Worm (Caenorhabditis elegans) whole organism, young adult: Measurements from ENCODE around the gene F21G4.1.

ENCODE experiments used
- B0019.2 ChIP-seq: fragments of 200-800 bp; sonication (Bioruptor generic); conservative IDR thresholded peaks from 2 replicates; pipeline ENCODE4 v1.3.6; 2022; ENCODE audit warnings: missing genetic modification reagents, missing genetic modification characterization, missing compliant biosample characterization
- B0336.3 ChIP-seq: fragments of 200-800 bp; sonication (Bioruptor generic); IDR thresholded peaks from 2 replicates; pipeline ENCODE4 v1.3.6; 2022; ENCODE audit warnings: missing genetic modification characterization, missing compliant biosample characterization
- F10E7.11 ChIP-seq: sonication (generic microtip); optimal IDR thresholded peaks from 2 replicates; lab custom pipeline; 2017; ENCODE audit warnings: mild to moderate bottlenecking, missing genetic modification characterization, moderate library complexity, missing compliant biosample characterization
- F33H1.4 ChIP-seq: fragments of 200-800 bp; sonication (Bioruptor generic); IDR thresholded peaks from 2 replicates; pipeline ENCODE4 v1.3.6; 2022; ENCODE audit warnings: missing genetic modification reagents, missing genetic modification characterization, missing compliant biosample characterization
- F37B4.10 ChIP-seq: fragments of 200-800 bp; sonication (Bioruptor generic); IDR thresholded peaks from 2 replicates; pipeline ENCODE4 v1.3.6; 2022; ENCODE audit warnings: missing genetic modification characterization, missing compliant biosample characterization
- F52B5.7 ChIP-seq: sonication (generic microtip); optimal IDR thresholded peaks from 2 replicates; lab custom pipeline; 2016; ENCODE audit warnings: mild to moderate bottlenecking, missing genetic modification characterization, missing compliant biosample characterization
- F55B11.4 ChIP-seq: sonication (generic microtip); optimal IDR thresholded peaks from 2 replicates; lab custom pipeline; 2016; ENCODE audit warnings: missing compliant biosample characterization, missing genetic modification characterization, borderline replicate concordance; ENCODE audit not compliant: insufficient read depth
- K11D2.4 ChIP-seq: fragments of 200-800 bp; sonication (Bioruptor generic); IDR thresholded peaks from 2 replicates; pipeline ENCODE4 v1.3.6; 2022; ENCODE audit warnings: missing genetic modification reagents, missing genetic modification characterization, missing compliant biosample characterization
- T26A5.8 ChIP-seq: sonication (generic microtip); optimal IDR thresholded peaks from 2 replicates; lab custom pipeline; 2016; ENCODE audit warnings: missing genetic modification characterization, missing compliant biosample characterization
- Y53F4B.3 ChIP-seq: fragments of 200-800 bp; sonication (Bioruptor generic); IDR thresholded peaks from 2 replicates; pipeline ENCODE4 v1.3.6; 2022; ENCODE audit warnings: missing genetic modification reagents, missing genetic modification characterization, missing compliant biosample characterization
- Y95B8A.8 ChIP-seq: fragments of 200-800 bp; sonication (Bioruptor generic); IDR thresholded peaks from 2 replicates; pipeline ENCODE4 v1.3.6; 2022; ENCODE audit warnings: missing genetic modification reagents, missing genetic modification characterization, missing compliant biosample characterization
- ZK185.1 ChIP-seq: sonication (generic microtip); optimal IDR thresholded peaks from 2 replicates; lab custom pipeline; 2016; ENCODE audit warnings: mild to moderate bottlenecking, missing genetic modification characterization, missing compliant biosample characterization; ENCODE audit not compliant: poor library complexity, severe bottlenecking
- aptf-3 ChIP-seq: fragments of 200-800 bp; sonication (Bioruptor generic); IDR thresholded peaks from 2 replicates; pipeline ENCODE4 v1.3.6; 2022; ENCODE audit warnings: missing genetic modification characterization, missing compliant biosample characterization
- attf-5 ChIP-seq: fragments of 200-800 bp; sonication (Bioruptor generic); optimal IDR thresholded peaks from 2 replicates; lab custom pipeline; 2018; ENCODE audit warnings: mild to moderate bottlenecking, missing genetic modification characterization, missing compliant biosample characterization
- bed-2 ChIP-seq: fragments of 200-800 bp; sonication (Bioruptor generic); IDR thresholded peaks from 2 replicates; pipeline ENCODE4 v1.3.6; 2022; ENCODE audit warnings: missing genetic modification reagents, missing genetic modification characterization, missing compliant biosample characterization
- cebp-2 ChIP-seq: fragments of 200-800 bp; sonication (Bioruptor generic); IDR thresholded peaks from 2 replicates; pipeline ENCODE4 v1.3.6; 2022; ENCODE audit warnings: missing genetic modification characterization, missing compliant biosample characterization
- ceh-100 ChIP-seq: fragments of 200-800 bp; sonication (Bioruptor generic); IDR thresholded peaks from 2 replicates; pipeline ENCODE4 v1.3.6; 2022; ENCODE audit warnings: missing genetic modification reagents, missing genetic modification characterization, missing compliant biosample characterization
- ceh-40 ChIP-seq: fragments of 200-800 bp; sonication (Bioruptor generic); IDR thresholded peaks from 2 replicates; pipeline ENCODE4 v1.3.6; 2022; ENCODE audit warnings: missing genetic modification characterization, missing compliant biosample characterization
- ceh-79 ChIP-seq: sonication (generic microtip); optimal IDR thresholded peaks from 2 replicates; lab custom pipeline; 2017; ENCODE audit warnings: mild to moderate bottlenecking, missing genetic modification characterization, missing compliant biosample characterization
- ceh-91 ChIP-seq: fragments of 200-800 bp; sonication (Bioruptor generic); IDR thresholded peaks from 2 replicates; pipeline ENCODE4 v1.3.6; 2022; ENCODE audit warnings: missing genetic modification reagents, missing genetic modification characterization, missing compliant biosample characterization
- dpff-1 ChIP-seq: sonication (generic microtip); optimal IDR thresholded peaks from 2 replicates; lab custom pipeline; 2017; ENCODE audit warnings: mild to moderate bottlenecking, missing genetic modification characterization, missing compliant biosample characterization
- egl-18 ChIP-seq: fragments of 200-800 bp; sonication (Bioruptor generic); IDR thresholded peaks from 2 replicates; pipeline ENCODE4 v1.3.6; 2022; ENCODE audit warnings: missing genetic modification reagents, missing genetic modification characterization, missing compliant biosample characterization
- egrh-3 ChIP-seq: fragments of 200-800 bp; sonication (Bioruptor generic); IDR thresholded peaks from 2 replicates; pipeline ENCODE4 v1.3.6; 2022; ENCODE audit warnings: missing genetic modification reagents, missing genetic modification characterization, missing compliant biosample characterization
- ets-4 ChIP-seq: fragments of 200-800 bp; sonication (Bioruptor generic); optimal IDR thresholded peaks from 2 replicates; lab custom pipeline; 2018; ENCODE audit warnings: mild to moderate bottlenecking, missing genetic modification characterization, missing compliant biosample characterization
- fkh-3 ChIP-seq: sonication (generic microtip); optimal IDR thresholded peaks from 2 replicates; lab custom pipeline; 2016; ENCODE audit warnings: mild to moderate bottlenecking, missing genetic modification characterization, missing compliant biosample characterization
- gei-17 ChIP-seq: fragments of 200-800 bp; sonication (Bioruptor generic); optimal IDR thresholded peaks from 2 replicates; lab custom pipeline; 2018; ENCODE audit warnings: mild to moderate bottlenecking, missing genetic modification characterization, missing compliant biosample characterization
- hlh-12 ChIP-seq: sonication (generic microtip); optimal IDR thresholded peaks from 2 replicates; lab custom pipeline; 2016; ENCODE audit warnings: missing genetic modification characterization, missing compliant biosample characterization
- hsf-1 ChIP-seq: fragments of 200-800 bp; sonication (Bioruptor generic); IDR thresholded peaks from 2 replicates; pipeline ENCODE4 v1.3.6; 2022; ENCODE audit warnings: missing genetic modification reagents, missing genetic modification characterization, missing compliant biosample characterization
- lag-1 ChIP-seq: fragments of 200-800 bp; sonication (Bioruptor generic); IDR thresholded peaks from 2 replicates; pipeline ENCODE4 v1.3.6; 2022; ENCODE audit warnings: missing genetic modification reagents, missing genetic modification characterization, missing compliant biosample characterization
- lin-54 ChIP-seq: fragments of 200-800 bp; sonication (Bioruptor generic); optimal IDR thresholded peaks from 2 replicates; lab custom pipeline; 2018; ENCODE audit warnings: mild to moderate bottlenecking, missing genetic modification characterization, missing compliant biosample characterization
- lir-1 ChIP-seq: fragments of 200-800 bp; sonication (Bioruptor generic); conservative IDR thresholded peaks from 2 replicates; pipeline ENCODE4 v1.3.6; 2022; ENCODE audit warnings: missing genetic modification reagents, missing genetic modification characterization, missing compliant biosample characterization
- lsl-1 ChIP-seq: fragments of 200-800 bp; sonication (Bioruptor generic); optimal IDR thresholded peaks from 2 replicates; lab custom pipeline; 2018; ENCODE audit warnings: mild to moderate bottlenecking, missing genetic modification characterization, moderate library complexity, missing compliant biosample characterization
- madf-3 ChIP-seq: fragments of 200-800 bp; sonication (Bioruptor generic); IDR thresholded peaks from 2 replicates; pipeline ENCODE4 v1.3.6; 2022; ENCODE audit warnings: missing genetic modification reagents, missing genetic modification characterization, missing compliant biosample characterization
- madf-6 ChIP-seq: fragments of 200-800 bp; sonication (Bioruptor generic); IDR thresholded peaks from 2 replicates; pipeline ENCODE4 v1.3.6; 2022; ENCODE audit warnings: missing genetic modification reagents, missing genetic modification characterization, missing compliant biosample characterization
- mes-4 ChIP-seq: sonication (generic microtip); optimal IDR thresholded peaks from 2 replicates; lab custom pipeline; 2016; ENCODE audit warnings: missing genotype, missing genetic modification characterization, missing compliant biosample characterization
- nfya-1 ChIP-seq: sonication (generic microtip); optimal IDR thresholded peaks from 2 replicates; lab custom pipeline; 2017; ENCODE audit warnings: antibody characterized with exemption, missing compliant biosample characterization, missing genetic modification characterization, borderline replicate concordance; ENCODE audit not compliant: insufficient read depth
- nhr-179 ChIP-seq: sonication (generic microtip); optimal IDR thresholded peaks from 2 replicates; lab custom pipeline; 2016; ENCODE audit warnings: mild to moderate bottlenecking, missing genetic modification characterization, missing compliant biosample characterization
- nhr-80 ChIP-seq: sonication (generic microtip); optimal IDR thresholded peaks from 2 replicates; lab custom pipeline; 2016; ENCODE audit warnings: missing genetic modification characterization, missing compliant biosample characterization
- pha-4 ChIP-seq: fragments of 150-350 bp; sonication (generic microtip); optimal IDR thresholded peaks from 2 replicates; lab custom pipeline; 2014; ENCODE audit warnings: missing biosample characterization, missing genetic modification reagents, missing genetic modification characterization
- rcor-1 ChIP-seq: fragments of 200-800 bp; sonication (Bioruptor generic); IDR thresholded peaks from 2 replicates; pipeline ENCODE4 v1.3.6; 2022; ENCODE audit warnings: missing genetic modification reagents, missing genetic modification characterization, missing compliant biosample characterization
- rpc-1 ChIP-seq, 2 experiments: fragments of 150-350 bp in 1 of 2; sonication (generic microtip) in 1 of 2; optimal IDR thresholded peaks; 2 replicates each; lab custom pipeline; 2014 to 2018; ENCODE audit warnings: missing biosample characterization in 1 of 2, missing genetic modification characterization in 1 of 2, missing genetic modification reagents in 1 of 2, missing genotype in 1 of 2
- tlf-1 ChIP-seq: fragments of 200-800 bp; sonication (Bioruptor generic); optimal IDR thresholded peaks from 2 replicates; lab custom pipeline; 2018; ENCODE audit warnings: mild to moderate bottlenecking, missing genetic modification characterization, missing compliant biosample characterization
- zim-3 ChIP-seq: sonication (generic microtip); optimal IDR thresholded peaks from 2 replicates; lab custom pipeline; 2017; ENCODE audit warnings: mild to moderate bottlenecking, missing genetic modification characterization, moderate library complexity, missing compliant biosample characterization
- ztf-22 ChIP-seq: fragments of 200-800 bp; sonication (Bioruptor generic); optimal IDR thresholded peaks from 2 replicates; lab custom pipeline; 2018; ENCODE audit warnings: mild to moderate bottlenecking, missing genetic modification characterization, moderate library complexity, missing compliant biosample characterization
- ztf-26 ChIP-seq: sonication (generic microtip); optimal IDR thresholded peaks from 2 replicates; lab custom pipeline; 2017; ENCODE audit warnings: missing genetic modification characterization, missing compliant biosample characterization

F21G4.1 gene

ce11 chrX:9883837-9884324 is 8.2 kb downstream of the F21G4.1 start, which contains the start of gene mrp-4 (continued):
- TF ChIP-seq madf-3 (GFP tag; lab: Robert Waterston, UW) (0 out of 2 replicates have a peak, but pooled peaks have one; percentile 53), F52B5.7 (tag; lab: Kevin White, UChicago) (no peak), B0336.3 (GFP tag; lab: Robert Waterston, UW) (no peak), nhr-179 (tag; lab: Kevin White, UChicago) (no peak), ztf-22 (no peak), hsf-1 (peak; percentile 63), gei-17 (no peak), tlf-1 (GFP tag; lab: Kevin White, UChicago) (no peak), T26A5.8 (no peak), aptf-3 (peak; percentile 99), rcor-1 (GFP tag; lab: Robert Waterston, UW) (no peak), F55B11.4 (no peak), attf-5 (GFP tag; lab: Kevin White, UChicago) (no peak), egrh-3 (GFP tag; lab: Robert Waterston, UW) (no peak), F37B4.10 (GFP tag; lab: Robert Waterston, UW) (no peak)
- TF ChIP-seq, all 124 proteins: peak for 12

ce11 chrX:9882572-9882971 is 9.6 kb downstream of the F21G4.1 start:
- TF ChIP-seq lir-1, result no peak
- no peak for TF ChIP-seq bed-2 (GFP tag; lab: Robert Waterston, UW)
- TF ChIP-seq nhr-80 (tag; lab: Kevin White, UChicago), result peak; percentile 68
- no peak for TF ChIP-seq ztf-26 (tag; lab: Kevin White, UChicago)
- no peak for TF ChIP-seq Y53F4B.3 (GFP tag; lab: Robert Waterston, UW)
- no peak for TF ChIP-seq ceh-40 (GFP tag; lab: Robert Waterston, UW)
- no peak for TF ChIP-seq ZK185.1 (tag; lab: Kevin White, UChicago)
- TF ChIP-seq lag-1 (GFP tag; lab: Robert Waterston, UW), result no peak

ce11 chrX:9882112-9882511 is 10.0 kb downstream of the F21G4.1 start, which contains the start of gene glo-1:
Gene glo-1 (minus strand): TSS chrX:9882212.
- TF ChIP-seq F10E7.11, result no peak
- TF ChIP-seq K11D2.4 (GFP tag; lab: Robert Waterston, UW), result no peak
- no peak for TF ChIP-seq fkh-3 (tag; lab: Kevin White, UChicago)
- no peak for TF ChIP-seq lin-54 (GFP tag; lab: Kevin White, UChicago)
- no peak for TF ChIP-seq mes-4
- TF ChIP-seq hlh-12 (tag; lab: Kevin White, UChicago), result no peak
- TF ChIP-seq Y53F4B.3 (GFP tag; lab: Robert Waterston, UW), result no peak
- no peak for TF ChIP-seq F37B4.10 (GFP tag; lab: Robert Waterston, UW)
- TF ChIP-seq Y95B8A.8 (GFP tag; lab: Robert Waterston, UW), result no peak
- no peak for TF ChIP-seq ZK185.1 (tag; lab: Kevin White, UChicago)
- no peak for TF ChIP-seq madf-6
- TF ChIP-seq dpff-1 (tag; lab: Kevin White, UChicago), result no peak
- no peak for TF ChIP-seq ets-4 (GFP tag; lab: Kevin White, UChicago)
- TF ChIP-seq pha-4 (tag; lab: Kevin White, UChicago), result no peak

ce11 chrX:9877117-9877516 is 15.0 kb downstream of the F21G4.1 start, which contains the start of gene R07B1.9:
Gene R07B1.9 (plus strand): TSS chrX:9877417.
- TF ChIP-seq ceh-100 (GFP tag; lab: Robert Waterston, UW) (no peak), ztf-22 (no peak), gei-17 (no peak), ceh-79 (tag; lab: Kevin White, UChicago) (no peak), B0019.2 (GFP tag; lab: Robert Waterston, UW) (no peak), madf-3 (GFP tag; lab: Robert Waterston, UW) (no peak), lsl-1 (GFP tag; lab: Kevin White, UChicago) (no peak), zim-3 (tag; lab: Kevin White, UChicago) (no peak), cebp-2 (GFP tag; lab: Robert Waterston, UW) (no peak), nfya-1 (no peak), egl-18 (no peak), ceh-91 (GFP tag; lab: Robert Waterston, UW) (no peak), rpc-1 (optimal IDR thresholded peaks at IDR 0.05; lab: Kevin White, UChicago) (no peak), rpc-1 (tag; optimal IDR thresholded peaks at IDR 0.05; lab: Kevin White, UChicago) (no peak), rcor-1 (GFP tag; lab: Robert Waterston, UW) (no peak), T26A5.8 (no peak), F33H1.4 (GFP tag; lab: Robert Waterston, UW) (no peak)
- TF ChIP-seq, all 124 proteins: peak for 0
